Fruit fly (Drosophila melanogaster) whole organism, prepupa: ENCODE data around the gene RpS19a.

Source experiments
- Blimp-1 ChIP-seq: fragments of 200-800 bp; sonication (Bioruptor generic); optimal IDR thresholded peaks from 3 replicates; lab custom pipeline; 2017; ENCODE audit warnings: missing biosample characterization, missing genetic modification characterization, mild to moderate bottlenecking, moderate library complexity, missing genetic modification reagents
- CG15336 ChIP-seq: fragments of 200-800 bp; sonication (Bioruptor generic); IDR thresholded peaks from 2 replicates; pipeline ENCODE4 v1.3.6; 2022; ENCODE audit warnings: missing biosample characterization, missing genetic modification characterization
- CG1621 ChIP-seq: fragments of 200-800 bp; sonication (Bioruptor generic); optimal IDR thresholded peaks from 3 replicates; lab custom pipeline; 2018; ENCODE audit warnings: missing biosample characterization, mild to moderate bottlenecking, missing genetic modification characterization
- CG16779 ChIP-seq: fragments of 200-800 bp; sonication (Bioruptor generic); optimal IDR thresholded peaks from 3 replicates; lab custom pipeline; 2017; ENCODE audit warnings: missing biosample characterization, mild to moderate bottlenecking, missing genetic modification characterization
- CG3032 ChIP-seq: fragments of 200-800 bp; optimal IDR thresholded peaks from 2 replicates; lab custom pipeline; 2019; ENCODE audit warnings: missing biosample characterization, mild to moderate bottlenecking, missing genetic modification characterization, moderate library complexity
- CG32006 ChIP-seq: fragments of 200-800 bp; sonication (Bioruptor generic); optimal IDR thresholded peaks from 3 replicates; lab custom pipeline; 2017; ENCODE audit warnings: missing biosample characterization, mild to moderate bottlenecking, missing genetic modification characterization
- CG6163 ChIP-seq: fragments of 200-800 bp; sonication (Bioruptor generic); IDR thresholded peaks from 3 replicates; pipeline ENCODE4 v1.3.6; 2022; ENCODE audit warnings: missing biosample characterization, missing genetic modification characterization
- CG6276 ChIP-seq: fragments of 200-800 bp; sonication (Bioruptor generic); optimal IDR thresholded peaks from 2 replicates; lab custom pipeline; 2017; ENCODE audit warnings: missing biosample characterization, mild to moderate bottlenecking, missing genetic modification characterization
- CG6792 ChIP-seq: fragments of 200-800 bp; sonication (Bioruptor generic); optimal IDR thresholded peaks from 3 replicates; lab custom pipeline; 2016; ENCODE audit warnings: missing biosample characterization, missing genetic modification characterization
- CG6808 ChIP-seq: fragments of 200-800 bp; sonication (Bioruptor generic); optimal IDR thresholded peaks from 3 replicates; lab custom pipeline; 2017; ENCODE audit warnings: missing biosample characterization, missing genetic modification characterization, mild to moderate bottlenecking, moderate library complexity, missing genetic modification reagents
- CG6854 ChIP-seq: fragments of 200-800 bp; sonication (Bioruptor generic); optimal IDR thresholded peaks from 2 replicates; lab custom pipeline; 2017; ENCODE audit warnings: missing biosample characterization, mild to moderate bottlenecking, missing genetic modification characterization
- CG8632 ChIP-seq: fragments of 200-800 bp; sonication (Bioruptor generic); optimal IDR thresholded peaks from 3 replicates; lab custom pipeline; 2016; ENCODE audit warnings: missing biosample characterization, missing genetic modification characterization
- CG9139 ChIP-seq: fragments of 200-800 bp; sonication (Bioruptor generic); optimal IDR thresholded peaks from 3 replicates; lab custom pipeline; 2017; ENCODE audit warnings: missing biosample characterization, mild to moderate bottlenecking, missing genetic modification characterization
- Eip78C ChIP-seq: fragments of 200-800 bp; sonication (Bioruptor generic); peaks from one replicate; lab custom pipeline; 2016; ENCODE audit warnings: missing biosample characterization, missing genetic modification characterization
- Eip93F ChIP-seq: fragments of 200-800 bp; sonication (Bioruptor generic); optimal IDR thresholded peaks from 2 replicates; lab custom pipeline; 2016; ENCODE audit warnings: missing biosample characterization, mild to moderate bottlenecking, missing genetic modification characterization
- Ets21C ChIP-seq: fragments of 200-800 bp; sonication (Bioruptor generic); optimal IDR thresholded peaks from 3 replicates; lab custom pipeline; 2016; ENCODE audit warnings: missing biosample characterization, missing genetic modification characterization
- Ets96B ChIP-seq: fragments of 200-800 bp; optimal IDR thresholded peaks from 2 replicates; lab custom pipeline; 2019; ENCODE audit warnings: missing biosample characterization, mild to moderate bottlenecking, missing genetic modification characterization, moderate library complexity
- Gug ChIP-seq: fragments of 200-800 bp; sonication (Bioruptor generic); IDR thresholded peaks from 2 replicates; pipeline ENCODE4 v1.3.6; 2022; ENCODE audit warnings: missing biosample characterization, missing genetic modification characterization
- Hr39 ChIP-seq: fragments of 200-800 bp; sonication (Bioruptor generic); optimal IDR thresholded peaks from 2 replicates; lab custom pipeline; 2016; ENCODE audit warnings: missing biosample characterization, missing genetic modification characterization
- Smox ChIP-seq: fragments of 200-800 bp; sonication (Bioruptor generic); optimal IDR thresholded peaks from 3 replicates; lab custom pipeline; 2016; ENCODE audit warnings: missing biosample characterization, missing genetic modification characterization
- Sox102F ChIP-seq: fragments of 200-800 bp; sonication (Bioruptor generic); optimal IDR thresholded peaks from 2 replicates; lab custom pipeline; 2016; ENCODE audit warnings: missing biosample characterization, mild to moderate bottlenecking, missing genetic modification characterization
- Sox15 ChIP-seq: fragments of 200-800 bp; sonication (Bioruptor generic); optimal IDR thresholded peaks from 3 replicates; lab custom pipeline; 2016; ENCODE audit warnings: missing biosample characterization, missing genetic modification characterization
- achi ChIP-seq: fragments of 200-800 bp; sonication (Bioruptor generic); optimal IDR thresholded peaks from 3 replicates; lab custom pipeline; 2016; ENCODE audit warnings: missing biosample characterization, missing genetic modification characterization
- dac ChIP-seq: fragments of 200-800 bp; sonication (Bioruptor generic); optimal IDR thresholded peaks from 2 replicates; lab custom pipeline; 2017; ENCODE audit warnings: missing biosample characterization, mild to moderate bottlenecking, missing genetic modification characterization
- dsx ChIP-seq: fragments of 200-800 bp; optimal IDR thresholded peaks from 3 replicates; lab custom pipeline; 2019; ENCODE audit warnings: missing biosample characterization, mild to moderate bottlenecking, missing genetic modification characterization, moderate library complexity; ENCODE audit not compliant: poor library complexity, severe bottlenecking
- eg ChIP-seq: fragments of 200-800 bp; sonication (Bioruptor generic); IDR thresholded peaks from 3 replicates; pipeline ENCODE4 v1.3.6; 2022; ENCODE audit warnings: missing biosample characterization, missing genetic modification characterization
- fd59A ChIP-seq: fragments of 200-800 bp; sonication (Bioruptor generic); optimal IDR thresholded peaks from 2 replicates; lab custom pipeline; 2017; ENCODE audit warnings: missing biosample characterization, mild to moderate bottlenecking, missing genetic modification characterization, missing genetic modification reagents
- fd85E ChIP-seq: fragments of 200-800 bp; sonication (Bioruptor generic); optimal IDR thresholded peaks from 3 replicates; lab custom pipeline; 2016; ENCODE audit warnings: missing biosample characterization, missing genetic modification characterization
- fkh ChIP-seq: fragments of 200-800 bp; sonication (Bioruptor generic); optimal IDR thresholded peaks from 3 replicates; lab custom pipeline; 2017; ENCODE audit warnings: missing biosample characterization, mild to moderate bottlenecking, missing genetic modification characterization, moderate library complexity
- lz ChIP-seq: fragments of 200-800 bp; sonication (Bioruptor generic); optimal IDR thresholded peaks from 3 replicates; lab custom pipeline; 2016; ENCODE audit warnings: missing biosample characterization, missing genetic modification characterization
- salr ChIP-seq, 2 experiments: fragments of 200-800 bp; sonication (Bioruptor generic); optimal IDR thresholded peaks; 3 replicates each; lab custom pipeline; 2016 to 2018; ENCODE audit warnings: missing biosample characterization in 2 of 2, missing genetic modification characterization in 2 of 2, mild to moderate bottlenecking in 1 of 2
- spab ChIP-seq: fragments of 200-800 bp; sonication (Bioruptor generic); optimal IDR thresholded peaks from 2 replicates; lab custom pipeline; 2017; ENCODE audit warnings: missing biosample characterization, mild to moderate bottlenecking, missing genetic modification characterization, missing genetic modification reagents
- ss ChIP-seq, 2 experiments: fragments of 200-800 bp; sonication (Bioruptor generic); optimal IDR thresholded peaks; 2 replicates in 1 of 2; 3 replicates in 1 of 2; lab custom pipeline; 2017 to 2018; ENCODE audit warnings: mild to moderate bottlenecking in 2 of 2, missing biosample characterization in 2 of 2, missing genetic modification characterization in 2 of 2, moderate library complexity in 1 of 2
- svp ChIP-seq: fragments of 200-800 bp; sonication (Bioruptor generic); peaks from one replicate; lab custom pipeline; 2016; ENCODE audit warnings: missing biosample characterization, missing genetic modification characterization
- topi ChIP-seq: fragments of 200-800 bp; sonication (Bioruptor generic); optimal IDR thresholded peaks from 3 replicates; lab custom pipeline; 2016; ENCODE audit warnings: missing biosample characterization, missing genetic modification characterization

The RpS19a gene

DNA sequence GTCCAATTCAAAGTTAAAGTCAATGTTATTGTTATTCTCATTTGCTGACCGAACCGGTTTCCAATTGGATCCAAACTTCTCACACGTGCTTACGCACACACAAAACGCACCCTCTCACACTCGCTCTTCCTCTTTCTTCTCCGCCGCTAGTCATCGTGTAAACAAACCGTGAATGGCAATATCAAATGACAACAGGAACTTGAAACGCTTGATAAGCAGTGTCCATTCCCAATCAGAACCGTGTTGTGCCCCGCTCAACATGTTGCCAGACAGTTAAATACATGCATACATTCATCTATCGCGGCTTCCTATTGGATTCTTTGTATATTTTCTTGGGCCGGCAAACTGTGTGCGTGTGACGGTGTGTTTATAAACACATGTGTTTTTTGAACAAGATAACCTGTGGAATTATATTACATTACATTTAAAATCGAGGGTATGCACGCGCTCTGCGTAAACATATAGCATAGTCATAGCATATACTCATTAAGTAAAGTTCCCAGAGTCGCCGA, 18.1 kb downstream of the RpS19a start:
- peak; percentile 28; the same call in 1 of the 2 replicates for TF ChIP-seq CG15336 (GFP tag; lab: Robert Waterston, UW)
- TF ChIP-seq CG16779 (tag; lab: Kevin White, UChicago), result peak; percentile 47
- peak; percentile 62 for TF ChIP-seq Eip78C (GFP tag; lab: Kevin White, UChicago)
- no peak for TF ChIP-seq Eip93F
- peak; percentile 20 for TF ChIP-seq dsx
- peak; percentile 76 for TF ChIP-seq svp
- peak; percentile 96 for TF ChIP-seq fkh (GFP tag; lab: Kevin White, UChicago)
- peak; percentile 6 for TF ChIP-seq CG6854 (GFP tag; lab: Kevin White, UChicago)
- no peak for TF ChIP-seq topi

DNA sequence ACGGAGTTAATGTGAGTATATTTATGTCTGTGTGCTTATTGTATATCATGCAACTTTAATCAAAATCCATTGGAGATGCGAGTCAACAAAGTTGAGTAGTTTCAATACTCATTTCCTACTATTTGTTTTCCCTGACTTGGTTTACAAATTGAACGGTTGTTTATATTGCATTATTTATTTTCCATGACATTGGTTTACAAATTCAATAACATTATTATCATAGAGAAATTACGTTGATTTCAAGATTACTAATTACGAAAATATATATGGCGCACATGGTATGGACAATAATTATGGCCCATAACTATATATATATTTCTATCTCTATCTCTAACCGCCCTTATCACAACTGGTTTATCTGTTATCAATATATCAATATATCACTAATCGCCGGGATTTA, 22.9 kb downstream of the RpS19a start:
- TF ChIP-seq fkh (GFP tag; lab: Kevin White, UChicago), result peak; percentile 17
- TF ChIP-seq CG1621 (tag; lab: Kevin White, UChicago), result no peak
- peak; percentile 13 for TF ChIP-seq Eip78C (GFP tag; lab: Kevin White, UChicago)

DNA sequence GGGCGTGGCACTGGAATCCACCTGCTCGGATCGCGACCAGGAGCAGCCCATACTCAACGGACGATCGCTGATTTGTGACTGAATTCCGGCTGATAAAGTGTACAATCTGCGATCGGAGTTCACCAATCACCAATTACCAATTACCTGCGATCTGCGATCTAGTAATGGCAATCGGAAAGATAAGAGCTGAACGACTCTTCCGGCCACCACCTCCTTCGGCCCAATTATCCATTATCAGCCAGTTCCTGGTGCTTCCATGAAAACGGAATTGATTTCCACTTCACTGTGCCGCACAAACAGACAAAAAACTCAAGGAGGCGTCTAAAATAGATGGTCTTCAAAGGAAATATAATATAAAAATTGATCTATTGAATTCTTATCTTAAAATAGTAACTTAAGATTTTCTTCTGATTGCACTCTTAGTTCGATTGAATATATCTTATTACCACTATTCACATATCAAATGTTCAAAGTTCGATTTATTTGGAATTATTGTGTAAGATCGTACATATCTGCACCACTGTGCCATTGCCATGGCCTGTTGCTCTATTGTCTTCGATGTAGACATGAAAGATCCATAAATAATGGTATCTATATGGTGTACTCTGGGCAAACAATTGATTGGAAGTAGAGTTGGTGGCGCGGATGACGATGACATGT, 26.8 kb downstream of the RpS19a start, which contains the start of gene CG15865:
TSS of gene CG15865 (minus strand) at position 51 of the 660 bp plus-strand sequence.
- TF ChIP-seq Sox102F (GFP tag; lab: Kevin White, UChicago) (no peak), CG3032 (tag; lab: Kevin White, UChicago) (no peak), dac (GFP tag; lab: Kevin White, UChicago) (no peak), Ets21C (no peak), Smox (peak; percentile 16), Gug (no peak), fd85E (GFP tag; lab: Kevin White, UChicago) (no peak), Eip78C (GFP tag; lab: Kevin White, UChicago) (peak; percentile 72), CG8632 (GFP tag; lab: Kevin White, UChicago) (no peak), Hr39 (no peak), lz (no peak), CG9139 (GFP tag; lab: Kevin White, UChicago) (no peak), CG6808 (peak; percentile 16), CG6163 (GFP tag; lab: Robert Waterston, UW) (no peak), CG15336 (GFP tag; lab: Robert Waterston, UW) (no peak), eg (GFP tag; lab: Robert Waterston, UW) (no peak), CG32006 (GFP tag; lab: Kevin White, UChicago) (no peak), Blimp-1 (GFP tag; lab: Kevin White, UChicago) (no peak), dsx (no peak), svp (peak; percentile 70), CG6854 (GFP tag; lab: Kevin White, UChicago) (no peak), ss (GFP tag; optimal IDR thresholded peaks at IDR 0.05; lab: Kevin White, UChicago) (peak in 1 of 2 experiments; percentile 11), fkh (GFP tag; lab: Kevin White, UChicago) (peak; percentile 7), achi (GFP tag; lab: Kevin White, UChicago) (no peak), CG6792 (GFP tag; lab: Kevin White, UChicago) (no peak), fd59A (GFP tag; lab: Kevin White, UChicago) (no peak), Eip93F (no peak), spab (GFP tag; lab: Kevin White, UChicago) (no peak), salr (GFP tag; optimal IDR thresholded peaks at IDR 0.05; lab: Kevin White, UChicago) (no peak), CG6276 (GFP tag; lab: Kevin White, UChicago) (no peak), Ets96B (tag; lab: Kevin White, UChicago) (peak; percentile 5), Sox15 (no peak)
